Worm (Caenorhabditis elegans): ENCODE results near the gene ztf-25.

ce11 chrV:17580017-17580416 is 21.6 kb upstream of the ztf-25 start:
- TF ChIP-seq F57A8.1 (GFP tag; optimal IDR thresholded peaks at IDR 0.05) (no peak), zfh-2 (GFP tag; conservative IDR thresholded peaks at IDR 0.05) (no peak), madf-8 (GFP tag; conservative IDR thresholded peaks at IDR 0.05) (no peak), unc-62 (GFP tag; optimal IDR thresholded peaks at IDR 0.05) (no peak), sdz-38 (tag; optimal IDR thresholded peaks at IDR 0.05) (no peak), hsf-1 (GFP tag; IDR thresholded peaks at IDR 0.05) (no peak), dpl-1 (GFP tag; optimal IDR thresholded peaks at IDR 0.05) (no peak), F33H1.4 (GFP tag; IDR thresholded peaks at IDR 0.05) (no peak), nfya-1 (tag; optimal IDR thresholded peaks at IDR 0.05; ENCODE audit: borderline replicate concordance, insufficient read depth) (no peak), ets-4 (GFP tag; optimal IDR thresholded peaks at IDR 0.05) (no peak), unc-130 (GFP tag; optimal IDR thresholded peaks at IDR 0.05) (no peak), mxl-1 (tag; optimal IDR thresholded peaks at IDR 0.05) (no peak), egrh-3 (GFP tag; IDR thresholded peaks at IDR 0.05) (no peak), nfyb-1 (GFP tag; IDR thresholded peaks at IDR 0.05) (no peak)
